Worm (Caenorhabditis elegans): ENCODE data around the gene T13F2.4.

DNA sequence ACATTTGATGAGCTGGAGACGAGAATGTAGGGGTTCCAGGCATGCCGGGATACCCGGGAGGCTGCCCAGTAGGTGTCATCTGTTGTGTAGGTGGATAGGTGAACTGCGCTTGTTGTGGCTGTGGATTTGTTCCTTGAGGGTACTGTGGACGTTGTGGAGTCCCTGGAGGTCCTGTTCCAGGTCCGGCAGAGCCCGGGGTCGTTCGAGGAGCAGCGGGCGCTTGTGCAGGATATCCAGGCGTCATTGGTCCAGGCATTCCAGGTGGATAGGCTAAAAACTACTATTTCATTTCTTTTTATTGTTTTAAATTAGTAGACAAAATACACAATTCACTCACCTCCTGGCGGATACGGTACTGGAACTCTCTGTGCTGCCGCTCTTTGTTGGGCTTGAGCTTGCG, 5.7 kb downstream of the T13F2.4 start:
- no peak for TF ChIP-seq ama-1 (optimal IDR thresholded peaks at IDR 0.05)
- no peak for TF ChIP-seq B0310.2 (tag; optimal IDR thresholded peaks at IDR 0.05)
- TF ChIP-seq pes-1 (GFP tag; IDR thresholded peaks at IDR 0.05): no peak
